Worm (Caenorhabditis elegans) whole organism, L4 larva: Measurements from ENCODE around the gene glb-16.

ENCODE experiments used
- ceh-82 ChIP-seq: sonication (generic microtip); optimal IDR thresholded peaks from 2 replicates; lab custom pipeline; 2017; ENCODE audit warnings: missing biosample characterization, missing genetic modification characterization
- ces-1 ChIP-seq: fragments of 150-350 bp; sonication (generic microtip); optimal IDR thresholded peaks from 4 replicates; lab custom pipeline; 2014; ENCODE audit warnings: missing biosample characterization, missing genetic modification reagents, missing genetic modification characterization
- dmd-9 ChIP-seq: fragments of 200-800 bp; sonication (Bioruptor generic); IDR thresholded peaks from 2 replicates; pipeline ENCODE4 v1.3.6; 2022; ENCODE audit warnings: missing genetic modification reagents, missing genetic modification characterization, missing compliant biosample characterization
- jun-1 ChIP-seq: fragments of 150-350 bp; optimal IDR thresholded peaks from 2 replicates; lab custom pipeline; 2014; ENCODE audit warnings: missing biosample characterization, missing genetic modification reagents, missing genetic modification characterization
- mes-2 ChIP-seq: sonication (generic microtip); optimal IDR thresholded peaks from 2 replicates; lab custom pipeline; 2016; ENCODE audit warnings: missing genotype, mild to moderate bottlenecking, missing genetic modification characterization, missing compliant biosample characterization; ENCODE audit not compliant: poor library complexity, severe bottlenecking
- nhr-102 ChIP-seq: sonication (generic microtip); optimal IDR thresholded peaks from 2 replicates; lab custom pipeline; 2016; ENCODE audit warnings: mild to moderate bottlenecking, missing genetic modification characterization, moderate library complexity, missing compliant biosample characterization
- nhr-42 ChIP-seq: fragments of 200-800 bp; sonication (Bioruptor generic); IDR thresholded peaks from 2 replicates; pipeline ENCODE4 v1.3.6; 2022; ENCODE audit warnings: missing genetic modification characterization, missing compliant biosample characterization
- nhr-48 ChIP-seq: sonication (generic microtip); optimal IDR thresholded peaks from 2 replicates; lab custom pipeline; 2016; ENCODE audit warnings: mild to moderate bottlenecking, missing genetic modification characterization, missing compliant biosample characterization
- sdz-12 ChIP-seq: fragments of 200-800 bp; sonication (Bioruptor generic); optimal IDR thresholded peaks from 2 replicates; lab custom pipeline; 2018; ENCODE audit warnings: mild to moderate bottlenecking, missing genetic modification characterization, missing compliant biosample characterization
- spr-3 ChIP-seq: fragments of 200-800 bp; sonication (Bioruptor generic); optimal IDR thresholded peaks from 2 replicates; lab custom pipeline; 2018; ENCODE audit warnings: mild to moderate bottlenecking, missing genetic modification characterization, missing compliant biosample characterization
- unc-62 ChIP-seq, 3 experiments: fragments of 150-350 bp in 1 of 3; sonication (generic microtip); optimal IDR thresholded peaks in 2 of 3; peaks in 1 of 3; 1 replicate in 1 of 3; 2 replicates in 2 of 3; lab custom pipeline; 2014 to 2017; ENCODE audit warnings: missing biosample characterization in 3 of 3, missing genetic modification characterization in 3 of 3, missing genetic modification reagents in 3 of 3, missing genotype in 1 of 3
- ztf-11 ChIP-seq: fragments of 150-350 bp; optimal IDR thresholded peaks from 2 replicates; lab custom pipeline; 2014; ENCODE audit warnings: missing biosample characterization, missing genetic modification characterization

- no peak for TF ChIP-seq ztf-11
- TF ChIP-seq sdz-12 = no peak
- TF ChIP-seq unc-62 (GFP tag; optimal IDR thresholded peaks at IDR 0.05 in 1 of 2; lab: Kevin White, UChicago) = no peak
- TF ChIP-seq unc-62 (tag; optimal IDR thresholded peaks at IDR 0.05; lab: Kevin White, UChicago) = no peak
- TF ChIP-seq mes-2 (tag; lab: Kevin White, UChicago) = no peak
- no peak for TF ChIP-seq ces-1 (GFP tag; lab: Kevin White, UChicago)
- TF ChIP-seq jun-1 = no peak
- no peak for TF ChIP-seq ceh-82 (tag; lab: Kevin White, UChicago)
- no peak for TF ChIP-seq nhr-48 (tag; lab: Kevin White, UChicago)
- TF ChIP-seq spr-3 (GFP tag; lab: Kevin White, UChicago) = no peak
- no peak for TF ChIP-seq nhr-42 (GFP tag; lab: Robert Waterston, UW)
- TF ChIP-seq dmd-9 (GFP tag; lab: Robert Waterston, UW) = no peak
- no peak for TF ChIP-seq nhr-102 (tag; lab: Kevin White, UChicago)
These were observed 6.6 kb upstream of the glb-16 start, which contains the start of gene col-174 for ce11 chrX:7546509-7546908.
